Fruit fly (Drosophila melanogaster): Measurements from ENCODE around the gene mex1.

The mex1 gene

DNA sequence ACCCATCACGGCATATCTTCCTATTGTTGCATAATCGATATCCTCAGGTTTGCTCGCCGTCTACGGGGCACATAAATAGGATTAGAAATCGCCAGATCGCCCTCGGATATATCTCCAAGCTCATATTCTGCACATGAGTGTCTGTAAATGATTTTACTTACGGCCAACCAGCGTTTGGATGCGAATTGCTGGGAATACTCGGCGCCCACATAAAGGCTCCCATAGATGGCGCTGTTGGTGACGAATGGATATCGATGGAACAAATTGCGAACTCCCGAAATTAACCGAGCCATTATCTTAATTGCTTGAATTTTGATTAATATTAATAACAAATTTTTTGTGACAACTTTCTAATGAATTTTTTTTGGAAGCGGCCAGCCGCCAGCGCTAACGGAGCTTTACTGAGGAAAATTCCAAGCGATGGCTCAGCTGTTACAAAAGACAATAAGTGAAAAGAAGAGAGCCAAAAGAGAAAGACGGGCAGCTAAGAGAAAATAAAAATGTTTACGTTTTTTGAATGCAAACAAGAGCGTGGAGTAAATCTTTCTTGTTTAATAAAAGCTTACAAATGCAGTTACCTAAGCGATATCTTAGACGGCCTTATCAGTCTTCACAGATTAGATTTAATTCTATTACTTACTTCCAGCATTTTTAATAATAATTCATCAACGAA is 24.7 kb downstream of the mex1 start (continued):
- no peak for TF ChIP-seq Awh (GFP tag; IDR thresholded peaks at IDR 0.05)
- no peak for TF ChIP-seq sob (GFP tag; IDR thresholded peaks at IDR 0.05)
- no peak for TF ChIP-seq CG8478 (optimal IDR thresholded peaks at IDR 0.05)
- no peak for TF ChIP-seq CG10274 (GFP tag; optimal IDR thresholded peaks at IDR 0.05)
- no peak for TF ChIP-seq CG17568 (GFP tag; optimal IDR thresholded peaks at IDR 0.05)
- TF ChIP-seq hkb (optimal IDR thresholded peaks at IDR 0.05), result no peak
- no peak for TF ChIP-seq hkb (GFP tag; IDR thresholded peaks at IDR 0.05)
- no peak for TF ChIP-seq fd64A (GFP tag; optimal IDR thresholded peaks at IDR 0.05)
- no peak for TF ChIP-seq Dref (GFP tag; IDR thresholded peaks at IDR 0.05)
- no peak for TF ChIP-seq mld (GFP tag; IDR thresholded peaks at IDR 0.05; ENCODE audit: partially characterized antibody)
- TF ChIP-seq Ada2b (GFP tag; IDR thresholded peaks at IDR 0.05), result no peak
- TF ChIP-seq Usf (GFP tag; optimal IDR thresholded peaks at IDR 0.05), result no peak
- no peak for TF ChIP-seq gcm (GFP tag; optimal IDR thresholded peaks at IDR 0.05)
- no peak for TF ChIP-seq gfzf (GFP tag; optimal IDR thresholded peaks at IDR 0.05)
- no peak for TF ChIP-seq Kr (GFP tag; optimal IDR thresholded peaks at IDR 0.05)
- TF ChIP-seq ewg (GFP tag; optimal IDR thresholded peaks at IDR 0.05), result no peak
- peak; percentile 86 for TF ChIP-seq CG3163 (GFP tag; optimal IDR thresholded peaks at IDR 0.05)
- TF ChIP-seq CG12942 (GFP tag; optimal IDR thresholded peaks at IDR 0.05), result no peak
- no peak for TF ChIP-seq CG4730 (GFP tag; IDR thresholded peaks at IDR 0.05)
- no peak for TF ChIP-seq cwo (GFP tag; optimal IDR thresholded peaks at IDR 0.05)
- no peak for TF ChIP-seq MBD-R2 (GFP tag; IDR thresholded peaks at IDR 0.05)
- TF ChIP-seq CG14710 (tag; optimal IDR thresholded peaks at IDR 0.05), result no peak
- no peak for TF ChIP-seq wek (GFP tag; optimal IDR thresholded peaks at IDR 0.05)
- peak; percentile 35 for TF ChIP-seq ATbp (GFP tag; optimal IDR thresholded peaks at IDR 0.05)
- peak; percentile 3 for TF ChIP-seq kah (GFP tag; optimal IDR thresholded peaks at IDR 0.05)
- no peak for TF ChIP-seq Gsc (GFP tag; IDR thresholded peaks at IDR 0.05)
- TF ChIP-seq Hmx (GFP tag; optimal IDR thresholded peaks at IDR 0.05), result no peak
- TF ChIP-seq CG14860 (GFP tag; IDR thresholded peaks at IDR 0.05; ENCODE audit: partially characterized antibody), result no peak
- no peak for TF ChIP-seq Lhr (GFP tag; optimal IDR thresholded peaks at IDR 0.05)
- 0 out of 3 replicates have a peak, but pooled peaks have one; percentile 8 for TF ChIP-seq CG17361 (GFP tag; IDR thresholded peaks at IDR 0.05)
- TF ChIP-seq sqz (GFP tag; optimal IDR thresholded peaks at IDR 0.05), result peak; percentile 38
- TF ChIP-seq Pdp1 (GFP tag; optimal IDR thresholded peaks at IDR 0.05), result peak in 1 of 2 experiments; percentile 51
- no peak for TF ChIP-seq cas (GFP tag; IDR thresholded peaks at IDR 0.05)
- TF ChIP-seq CG8388 (GFP tag; optimal IDR thresholded peaks at IDR 0.05), result no peak
- TF ChIP-seq CG31441 (GFP tag; IDR thresholded peaks at IDR 0.05), result no peak

DNA sequence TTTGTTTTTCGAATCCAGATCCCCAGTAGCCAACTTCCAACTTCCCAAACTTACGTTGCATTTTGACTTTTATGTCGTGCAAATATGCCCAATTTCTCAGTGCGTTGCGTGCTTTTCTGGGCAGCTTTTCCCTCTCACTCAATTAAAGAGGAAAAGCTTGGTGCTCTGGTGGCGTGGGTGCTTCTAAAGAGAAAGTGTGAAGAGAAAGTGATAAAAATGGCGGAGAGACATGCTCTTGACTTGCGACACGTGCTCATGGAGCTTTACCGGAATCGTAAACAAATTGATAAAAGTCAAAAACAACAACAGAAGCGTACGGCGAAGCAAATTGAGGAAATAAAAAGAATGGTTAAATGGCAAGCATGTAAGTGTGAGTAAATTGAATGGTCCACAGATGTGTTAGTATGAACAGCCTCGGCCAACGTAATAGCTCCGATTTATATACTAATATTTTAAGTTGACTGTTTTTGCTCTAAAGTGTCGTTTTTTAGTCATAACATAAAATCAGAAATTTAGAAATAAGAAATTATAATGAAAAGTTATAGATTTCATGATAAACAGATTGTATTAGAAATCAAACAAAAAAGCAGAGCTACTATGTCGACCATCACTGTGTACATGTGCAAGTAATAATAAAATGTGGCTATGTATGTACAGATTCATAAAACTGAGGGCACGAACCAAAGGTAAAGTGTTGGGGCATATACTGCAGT is 25.4 kb downstream of the mex1 start:
- TF ChIP-seq CG17328 (GFP tag; IDR thresholded peaks at IDR 0.05) (peak; percentile 55), bsh (GFP tag; optimal IDR thresholded peaks at IDR 0.05) (peak in 1 of 2 experiments; percentile 1), CG15269 (tag; optimal IDR thresholded peaks at IDR 0.05) (peak; percentile 28), chm (GFP tag; IDR thresholded peaks at IDR 0.05) (0 out of 2 replicates have a peak, but pooled peaks have one; percentile 37), insv (GFP tag; optimal IDR thresholded peaks at IDR 0.05) (no peak), ftz-f1 (GFP tag; optimal IDR thresholded peaks at IDR 0.05) (no peak), CG14860 (GFP tag; IDR thresholded peaks at IDR 0.05; ENCODE audit: partially characterized antibody) (no peak), sr (GFP tag; IDR thresholded peaks at IDR 0.05) (peak; percentile 53; the same call in 2 of the 3 replicates), CkIIα-i1 (GFP tag; IDR thresholded peaks at IDR 0.05) (no peak), Six4 (GFP tag; optimal IDR thresholded peaks at IDR 0.05) (no peak), CG13894 (tag; optimal IDR thresholded peaks at IDR 0.05) (no peak), CG2202 (tag; optimal IDR thresholded peaks at IDR 0.05) (no peak), lilli (GFP tag; optimal IDR thresholded peaks at IDR 0.05) (no peak), vnd (GFP tag; IDR thresholded peaks at IDR 0.05; ENCODE audit: partially characterized antibody) (no peak), CG12236 (GFP tag; optimal IDR thresholded peaks at IDR 0.05) (no peak), CG2712 (tag; optimal IDR thresholded peaks at IDR 0.05) (peak; percentile 25)

All from whole organism, embryonic.